Worm (Caenorhabditis elegans): ENCODE data around the gene R02D5.9.

DNA sequence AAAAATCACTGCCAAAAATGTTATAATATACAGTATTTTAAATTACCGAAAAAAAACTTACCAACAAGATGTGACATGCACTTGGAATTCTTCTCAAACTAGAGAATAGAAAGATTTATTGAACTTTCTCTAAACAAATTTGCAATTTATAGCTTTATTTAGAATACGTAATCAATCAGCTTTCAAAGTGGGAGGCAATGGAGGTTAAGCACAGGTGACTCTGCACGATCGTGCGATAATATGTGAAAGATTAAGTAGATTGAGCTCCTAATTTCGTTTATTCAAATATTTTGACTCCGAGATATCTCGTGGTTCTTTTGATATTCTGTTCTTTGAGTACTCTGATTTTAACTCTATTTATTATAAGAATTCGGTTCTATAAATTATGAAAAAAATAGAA lies 7.1 kb upstream of the R02D5.9 start, which contains the start of gene R02D5.6:
- TF ChIP-seq nhr-28 (tag; optimal IDR thresholded peaks at IDR 0.05) (no peak), mdl-1 (tag; optimal IDR thresholded peaks at IDR 0.05) (no peak), nhr-76 (tag; optimal IDR thresholded peaks at IDR 0.05) (no peak), fos-1 (tag; optimal IDR thresholded peaks at IDR 0.05) (no peak), dpl-1 (GFP tag; optimal IDR thresholded peaks at IDR 0.05) (no peak), unc-86 (tag; optimal IDR thresholded peaks at IDR 0.05) (no peak), ama-1 (optimal IDR thresholded peaks at IDR 0.05) (no peak), nhr-85 (tag) (no peak), ceh-82 (tag; optimal IDR thresholded peaks at IDR 0.05) (no peak), alr-1 (tag; optimal IDR thresholded peaks at IDR 0.05; ENCODE audit: borderline replicate concordance) (no peak), lin-13 (GFP tag; optimal IDR thresholded peaks at IDR 0.05) (no peak), skn-1 (tag; optimal IDR thresholded peaks at IDR 0.05) (no peak), egl-27 (tag; optimal IDR thresholded peaks at IDR 0.05) (no peak), aha-1 (tag; optimal IDR thresholded peaks at IDR 0.05) (no peak)
